Fruit fly (Drosophila melanogaster) whole organism, embryonic: Measurements from ENCODE around the gene CG15912.

Source experiments
- ATbp ChIP-seq: fragments of 200-800 bp; sonication (Bioruptor generic); optimal IDR thresholded peaks from 2 replicates; lab custom pipeline; 2017; ENCODE audit warnings: missing biosample characterization, mild to moderate bottlenecking, missing genetic modification characterization, missing genetic modification reagents
- Bdp1 ChIP-seq: fragments of 200-800 bp; sonication (Bioruptor generic); optimal IDR thresholded peaks from 3 replicates; lab custom pipeline; 2016; ENCODE audit warnings: missing biosample characterization, missing genetic modification characterization
- CG10431 ChIP-seq: fragments of 200-800 bp; sonication (Bioruptor generic); optimal IDR thresholded peaks from 3 replicates; lab custom pipeline; 2018; ENCODE audit warnings: missing biosample characterization, mild to moderate bottlenecking, missing genetic modification characterization
- CG12659 ChIP-seq: fragments of 200-800 bp; sonication (Bioruptor generic); optimal IDR thresholded peaks from 3 replicates; lab custom pipeline; 2017; ENCODE audit warnings: mild to moderate bottlenecking, missing biosample characterization, missing genetic modification reagents, missing genetic modification characterization
- CG13296 ChIP-seq: fragments of 200-800 bp; sonication (Bioruptor generic); optimal IDR thresholded peaks from 3 replicates; lab custom pipeline; 2018; ENCODE audit warnings: missing biosample characterization, mild to moderate bottlenecking, missing genetic modification characterization
- CG14667 ChIP-seq: fragments of 200-800 bp; sonication (Bioruptor generic); IDR thresholded peaks from 2 replicates; pipeline ENCODE4 v1.3.6; 2022; ENCODE audit warnings: missing biosample characterization, missing genetic modification characterization
- CG15073 ChIP-seq: fragments of 200-800 bp; sonication (Bioruptor generic); optimal IDR thresholded peaks from 2 replicates; lab custom pipeline; 2016; ENCODE audit warnings: missing biosample characterization, missing genetic modification characterization
- CG1529 ChIP-seq: fragments of 200-800 bp; sonication (Bioruptor generic); optimal IDR thresholded peaks from 3 replicates; lab custom pipeline; 2018; ENCODE audit warnings: missing biosample characterization, missing genetic modification characterization
- CG15696 ChIP-seq: fragments of 200-800 bp; sonication (Bioruptor generic); optimal IDR thresholded peaks from 2 replicates; lab custom pipeline; 2019; ENCODE audit warnings: missing biosample characterization, mild to moderate bottlenecking, missing genetic modification characterization, moderate library complexity
- CG1602 ChIP-seq: fragments of 200-800 bp; sonication (Bioruptor generic); optimal IDR thresholded peaks from 3 replicates; lab custom pipeline; 2016; ENCODE audit warnings: missing biosample characterization, missing genetic modification characterization
- CG17829 ChIP-seq: fragments of 200-800 bp; optimal IDR thresholded peaks from 2 replicates; lab custom pipeline; 2019; ENCODE audit warnings: missing biosample characterization, mild to moderate bottlenecking, missing genetic modification characterization, moderate library complexity
- CG18262 ChIP-seq: fragments of 200-800 bp; optimal IDR thresholded peaks from 3 replicates; lab custom pipeline; 2019; ENCODE audit warnings: missing biosample characterization, mild to moderate bottlenecking, missing genetic modification characterization, moderate library complexity
- CG2199 ChIP-seq: fragments of 200-800 bp; sonication (Bioruptor generic); IDR thresholded peaks from 3 replicates; pipeline ENCODE4 v1.3.6; 2022; ENCODE audit warnings: missing biosample characterization, missing genetic modification characterization
- CG2202 ChIP-seq: fragments of 200-800 bp; sonication (Bioruptor generic); optimal IDR thresholded peaks from 2 replicates; lab custom pipeline; 2018; ENCODE audit warnings: missing biosample characterization, mild to moderate bottlenecking, missing genetic modification characterization
- CG31365 ChIP-seq: fragments of 200-800 bp; sonication (Bioruptor generic); optimal IDR thresholded peaks from 2 replicates; lab custom pipeline; 2018; ENCODE audit warnings: missing biosample characterization, mild to moderate bottlenecking, missing genetic modification characterization
- CG4328 ChIP-seq: fragments of 200-800 bp; sonication (Bioruptor generic); optimal IDR thresholded peaks from 3 replicates; lab custom pipeline; 2017; ENCODE audit warnings: missing biosample characterization, missing genetic modification reagents, missing genetic modification characterization
- CG6654 ChIP-seq: fragments of 200-800 bp; sonication (Bioruptor generic); optimal IDR thresholded peaks from 2 replicates; lab custom pipeline; 2017; ENCODE audit warnings: missing biosample characterization, mild to moderate bottlenecking, missing genetic modification characterization
- CG7928 ChIP-seq: fragments of 200-800 bp; sonication (Bioruptor generic); optimal IDR thresholded peaks from 2 replicates; lab custom pipeline; 2017; ENCODE audit warnings: missing biosample characterization, mild to moderate bottlenecking, missing genetic modification characterization
- CG8388 ChIP-seq: fragments of 200-800 bp; sonication (Bioruptor generic); optimal IDR thresholded peaks from 2 replicates; lab custom pipeline; 2019; ENCODE audit warnings: missing biosample characterization, mild to moderate bottlenecking, missing genetic modification characterization, moderate library complexity
- CoRest ChIP-seq: fragments of 200-800 bp; sonication (Bioruptor generic); optimal IDR thresholded peaks from 3 replicates; lab custom pipeline; 2018; ENCODE audit warnings: missing biosample characterization, mild to moderate bottlenecking, missing genetic modification characterization, moderate library complexity
- CrebB ChIP-seq: fragments of 200-800 bp; sonication (Bioruptor generic); optimal IDR thresholded peaks from 3 replicates; lab custom pipeline; 2018; ENCODE audit warnings: missing biosample characterization, mild to moderate bottlenecking, missing genetic modification characterization
- Dfd ChIP-seq, 2 experiments: fragments of >200 bp; optimal IDR thresholded peaks; 2 replicates each; lab custom pipeline; 2017; ENCODE audit warnings: missing biosample characterization in 2 of 2, missing genetic modification characterization in 2 of 2
- Dp ChIP-seq: fragments of 200-800 bp; sonication (Bioruptor generic); optimal IDR thresholded peaks from 2 replicates; lab custom pipeline; 2018; ENCODE audit warnings: missing biosample characterization, mild to moderate bottlenecking, missing genetic modification characterization, moderate library complexity
- Gsc ChIP-seq: fragments of 200-800 bp; sonication (Bioruptor generic); IDR thresholded peaks from 2 replicates; pipeline ENCODE4 v1.3.6; 2022; ENCODE audit warnings: missing biosample characterization, missing genetic modification characterization
- HLH4C ChIP-seq: fragments of 200-800 bp; sonication (Bioruptor generic); IDR thresholded peaks from 3 replicates; pipeline ENCODE4 v1.3.6; 2022; ENCODE audit warnings: missing biosample characterization, missing genetic modification characterization; ENCODE audit not compliant: partially characterized antibody
- Kr ChIP-seq: fragments of 200-800 bp; sonication (Bioruptor generic); optimal IDR thresholded peaks from 2 replicates; lab custom pipeline; 2017; ENCODE audit warnings: missing biosample characterization, mild to moderate bottlenecking, missing genetic modification characterization
- NK7.1 ChIP-seq: fragments of 200-800 bp; sonication (Bioruptor generic); optimal IDR thresholded peaks from 3 replicates; lab custom pipeline; 2016; ENCODE audit warnings: missing biosample characterization, missing genetic modification characterization
- Nf-YA ChIP-seq: fragments of 200-800 bp; sonication (Bioruptor generic); IDR thresholded peaks from 2 replicates; pipeline ENCODE4 v1.3.6; 2022; ENCODE audit warnings: missing biosample characterization, missing genetic modification characterization
- NfI ChIP-seq: fragments of 200-800 bp; sonication (Bioruptor generic); optimal IDR thresholded peaks from 3 replicates; lab custom pipeline; 2018; ENCODE audit warnings: missing biosample characterization, mild to moderate bottlenecking, missing genetic modification characterization, moderate library complexity
- Oli ChIP-seq: fragments of 200-800 bp; sonication (Bioruptor generic); optimal IDR thresholded peaks from 2 replicates; lab custom pipeline; 2018; ENCODE audit warnings: missing biosample characterization, mild to moderate bottlenecking, missing genetic modification characterization, moderate library complexity
- PHDP ChIP-seq: fragments of 200-800 bp; sonication (Bioruptor generic); optimal IDR thresholded peaks from 3 replicates; lab custom pipeline; 2018; ENCODE audit warnings: missing biosample characterization, mild to moderate bottlenecking, missing genetic modification characterization, moderate library complexity
- Spps ChIP-seq: fragments of 200-800 bp; sonication (Bioruptor generic); optimal IDR thresholded peaks from 2 replicates; lab custom pipeline; 2018; ENCODE audit warnings: missing biosample characterization, mild to moderate bottlenecking, missing genetic modification characterization
- Trl ChIP-seq, 3 experiments: fragments of >200 bp in 2 of 3; fragments of 200-800 bp in 1 of 3; sonication (Bioruptor generic) in 1 of 3; optimal IDR thresholded peaks; 2 replicates in 1 of 3; 3 replicates in 2 of 3; lab custom pipeline; 2016 to 2017; ENCODE audit warnings: missing biosample characterization in 1 of 3, missing genetic modification characterization in 1 of 3
- az2 ChIP-seq: fragments of 200-800 bp; sonication (Bioruptor generic); optimal IDR thresholded peaks from 3 replicates; lab custom pipeline; 2016; ENCODE audit warnings: missing biosample characterization, missing genetic modification characterization
- caup ChIP-seq: fragments of 200-800 bp; sonication (Bioruptor generic); optimal IDR thresholded peaks from 3 replicates; lab custom pipeline; 2017; ENCODE audit warnings: missing biosample characterization, mild to moderate bottlenecking, missing genetic modification characterization, moderate library complexity; ENCODE audit not compliant: severe bottlenecking
- chm ChIP-seq: fragments of 200-800 bp; sonication (Bioruptor generic); IDR thresholded peaks from 2 replicates; pipeline ENCODE4 v1.3.6; 2022; ENCODE audit warnings: missing biosample characterization, missing genetic modification characterization
- ci ChIP-seq: fragments of 200-800 bp; sonication (Bioruptor generic); IDR thresholded peaks from 3 replicates; pipeline ENCODE4 v1.3.6; 2022; ENCODE audit warnings: missing biosample characterization, missing genetic modification characterization
- crol ChIP-seq: fragments of 200-800 bp; sonication (Bioruptor generic); IDR thresholded peaks from 2 replicates; pipeline ENCODE4 v1.3.6; 2022; ENCODE audit warnings: missing biosample characterization, missing genetic modification characterization
- da ChIP-seq: fragments of 200-800 bp; sonication (Bioruptor generic); optimal IDR thresholded peaks from 2 replicates; lab custom pipeline; 2016; ENCODE audit warnings: missing biosample characterization, missing genetic modification characterization
- dmrt99B ChIP-seq: fragments of 200-800 bp; sonication (Bioruptor generic); optimal IDR thresholded peaks from 2 replicates; lab custom pipeline; 2018; ENCODE audit warnings: missing biosample characterization, mild to moderate bottlenecking, missing genetic modification characterization, moderate library complexity
- fru ChIP-seq: fragments of >200 bp; optimal IDR thresholded peaks from 2 replicates; lab custom pipeline; 2017
- her ChIP-seq: fragments of 200-800 bp; sonication (Bioruptor generic); optimal IDR thresholded peaks from 2 replicates; lab custom pipeline; 2016; ENCODE audit warnings: missing biosample characterization, missing genetic modification characterization
- insv ChIP-seq, 2 experiments: fragments of 200-800 bp; sonication (Bioruptor generic); optimal IDR thresholded peaks; 3 replicates each; lab custom pipeline; 2016 to 2018; ENCODE audit warnings: missing biosample characterization in 2 of 2, missing genetic modification characterization in 2 of 2
- mam ChIP-seq: fragments of 200-800 bp; sonication (Bioruptor generic); optimal IDR thresholded peaks from 3 replicates; lab custom pipeline; 2016; ENCODE audit warnings: missing biosample characterization, missing genetic modification characterization
- nmo ChIP-seq: fragments of 200-800 bp; sonication (Bioruptor generic); optimal IDR thresholded peaks from 2 replicates; lab custom pipeline; 2018; ENCODE audit warnings: missing biosample characterization, mild to moderate bottlenecking, missing genetic modification characterization, moderate library complexity
- otp ChIP-seq: fragments of 200-800 bp; sonication (Bioruptor generic); IDR thresholded peaks from 3 replicates; pipeline ENCODE4, ENCODE4 v1.3.6; 2022; ENCODE audit warnings: missing biosample characterization, missing genetic modification characterization
- pros ChIP-seq: fragments of 200-800 bp; sonication (Bioruptor generic); optimal IDR thresholded peaks from 3 replicates; lab custom pipeline; 2019; ENCODE audit warnings: missing biosample characterization, mild to moderate bottlenecking, missing genetic modification characterization, moderate library complexity
- run ChIP-seq: fragments of 200-800 bp; sonication (Bioruptor generic); optimal IDR thresholded peaks from 3 replicates; lab custom pipeline; 2018; ENCODE audit warnings: missing biosample characterization, mild to moderate bottlenecking, missing genetic modification characterization
- sim ChIP-seq: fragments of 200-800 bp; sonication (Bioruptor generic); IDR thresholded peaks from 2 replicates; pipeline ENCODE4 v1.3.6; 2022; ENCODE audit warnings: missing biosample characterization, missing genetic modification characterization
- so ChIP-seq: fragments of 200-800 bp; sonication (Bioruptor generic); IDR thresholded peaks from 3 replicates; pipeline ENCODE4 v1.3.6; 2022; ENCODE audit warnings: missing biosample characterization, missing genetic modification characterization
- sqz ChIP-seq: fragments of 200-800 bp; sonication (Bioruptor generic); optimal IDR thresholded peaks from 3 replicates; lab custom pipeline; 2018; ENCODE audit warnings: missing biosample characterization, mild to moderate bottlenecking, missing genetic modification characterization

CG15912 gene

DNA sequence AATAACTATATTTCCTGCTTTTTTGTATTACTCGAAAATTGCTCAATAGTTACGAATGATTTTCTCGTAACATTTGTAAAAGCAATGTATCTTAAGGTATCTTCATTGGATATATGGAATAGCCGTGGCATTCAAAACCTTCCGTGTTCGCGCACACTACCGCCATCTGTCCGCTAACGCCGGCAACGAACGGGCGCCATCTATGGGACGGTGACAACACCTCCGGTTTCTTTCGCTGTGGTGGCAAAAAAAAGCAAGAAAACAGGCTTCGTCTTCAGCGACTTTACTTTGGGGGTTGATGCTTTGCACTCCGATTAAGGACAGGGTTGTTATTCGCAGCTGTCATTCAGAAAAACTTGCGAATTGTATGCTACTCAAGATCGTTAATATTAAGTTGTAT, 41.7 kb upstream of the CG15912 start (continued):
- TF ChIP-seq CG12659 (peak; percentile 42), CG31365 (tag; lab: Kevin White, UChicago) (no peak), Trl (optimal IDR thresholded peaks at IDR 0.05; lab: Kevin White, UChicago) (no peak), Trl (GFP tag; optimal IDR thresholded peaks at IDR 0.05; lab: Kevin White, UChicago) (peak; percentile 73), so (GFP tag; lab: Robert Waterston, UW) (0 out of 3 replicates have a peak, but pooled peaks have one; percentile 43), CG15073 (GFP tag; lab: Kevin White, UChicago) (no peak), Bdp1 (GFP tag; lab: Kevin White, UChicago) (peak; percentile 13), CG13296 (GFP tag; lab: Kevin White, UChicago) (peak; percentile 12), CG15696 (tag; lab: Kevin White, UChicago) (peak; percentile 45), sqz (GFP tag; lab: Kevin White, UChicago) (peak; percentile 89), Gsc (GFP tag; lab: Robert Waterston, UW) (no peak), CG8388 (peak; percentile 40), CG2202 (tag; lab: Kevin White, UChicago) (peak; percentile 53), otp (GFP tag; lab: Robert Waterston, UW) (peak; percentile 66; the same call in 1 of the 3 replicates), insv (GFP tag; optimal IDR thresholded peaks at IDR 0.05; lab: Kevin White, UChicago) (peak in 1 of 2 experiments; percentile 34), az2 (GFP tag; lab: Kevin White, UChicago) (peak; percentile 73), PHDP (peak; percentile 64), chm (GFP tag; lab: Robert Waterston, UW) (peak; percentile 83), CG18262 (peak; percentile 46), da (GFP tag; lab: Kevin White, UChicago) (peak; percentile 17), Kr (GFP tag; lab: Kevin White, UChicago) (peak; percentile 62), CoRest (peak; percentile 58), Nf-YA (GFP tag; lab: Robert Waterston, UW) (no peak), HLH4C (GFP tag; lab: Robert Waterston, UW) (no peak), CG1602 (GFP tag; lab: Kevin White, UChicago) (peak; percentile 54), CG4328 (GFP tag; lab: Kevin White, UChicago) (no peak), pros (GFP tag; lab: Kevin White, UChicago) (peak; percentile 87), Dp (GFP tag; lab: Kevin White, UChicago) (peak; percentile 17), nmo (peak; percentile 28), Dfd (GFP tag; optimal IDR thresholded peaks at IDR 0.05; lab: Kevin White, UChicago) (no peak), Spps (no peak), CG7928 (GFP tag; lab: Kevin White, UChicago) (no peak), CG2199 (GFP tag; lab: Robert Waterston, UW) (peak; percentile 83), Oli (tag; lab: Kevin White, UChicago) (peak; percentile 46), CG17829 (peak; percentile 35), CG10431 (GFP tag; lab: Kevin White, UChicago) (peak; percentile 81), NK7.1 (GFP tag; lab: Kevin White, UChicago) (no peak), crol (GFP tag; lab: Robert Waterston, UW) (no peak), mam (GFP tag; lab: Kevin White, UChicago) (peak; percentile 18), fru (lab: Kevin White, UChicago) (no peak), dmrt99B (peak; percentile 44), CG1529 (GFP tag; lab: Kevin White, UChicago) (peak; percentile 60), sim (GFP tag; lab: Robert Waterston, UW) (no peak), caup (peak; percentile 56), NfI (GFP tag; lab: Kevin White, UChicago) (peak; percentile 77), CG14667 (peak; percentile 51; the same call in 1 of the 2 replicates), her (GFP tag; lab: Kevin White, UChicago) (peak; percentile 10), ATbp (GFP tag; lab: Kevin White, UChicago) (peak; percentile 64), ci (GFP tag; lab: Robert Waterston, UW) (peak; percentile 91), run (tag; lab: Kevin White, UChicago) (no peak), CG6654 (GFP tag; lab: Kevin White, UChicago) (no peak), CrebB (peak; percentile 45)
